Worm (Caenorhabditis elegans) whole organism, early embryonic: ENCODE measurements around the gene Y54G2A.73.

Source experiments
- B0310.2 ChIP-seq: sonication (generic microtip); optimal IDR thresholded peaks from 2 replicates; lab custom pipeline; 2016; ENCODE audit warnings: mild to moderate bottlenecking, missing genetic modification characterization, missing compliant biosample characterization
- F13C5.2 ChIP-seq: sonication (generic microtip); optimal IDR thresholded peaks from 2 replicates; lab custom pipeline; 2017; ENCODE audit warnings: mild to moderate bottlenecking, missing genetic modification characterization, inconsistent platforms, missing compliant biosample characterization
- aly-1 ChIP-seq: sonication (generic microtip); optimal IDR thresholded peaks from 2 replicates; lab custom pipeline; 2016; ENCODE audit warnings: missing genetic modification characterization, missing compliant biosample characterization
- ama-1 ChIP-seq: fragments of 150-350 bp; optimal IDR thresholded peaks from 2 replicates; lab custom pipeline; 2014
- ceh-13 ChIP-seq: fragments of 200-800 bp; sonication (Bioruptor generic); optimal IDR thresholded peaks from 2 replicates; lab custom pipeline; 2018; ENCODE audit warnings: mild to moderate bottlenecking, missing genetic modification characterization, missing compliant biosample characterization
- ceh-36 ChIP-seq: sonication (generic microtip); optimal IDR thresholded peaks from 2 replicates; lab custom pipeline; 2016; ENCODE audit warnings: missing genetic modification characterization, inconsistent platforms, missing compliant biosample characterization
- ets-7 ChIP-seq: sonication (generic microtip); optimal IDR thresholded peaks from 2 replicates; lab custom pipeline; 2016; ENCODE audit warnings: missing genotype, missing genetic modification characterization, missing compliant biosample characterization
- flt-1 ChIP-seq: fragments of 200-800 bp; sonication (Bioruptor generic); IDR thresholded peaks from 2 replicates; pipeline ENCODE4 v1.3.6; 2022; ENCODE audit warnings: missing genetic modification characterization, missing compliant biosample characterization
- hmbx-1 ChIP-seq: sonication (generic microtip); optimal IDR thresholded peaks from 2 replicates; lab custom pipeline; 2016; ENCODE audit warnings: mild to moderate bottlenecking, missing genetic modification characterization, missing compliant biosample characterization
- hmg-4 ChIP-seq: fragments of 200-800 bp; sonication (Bioruptor generic); optimal IDR thresholded peaks from 2 replicates; lab custom pipeline; 2018; ENCODE audit warnings: mild to moderate bottlenecking, missing genetic modification characterization, missing compliant biosample characterization
- hnd-1 ChIP-seq: sonication (generic microtip); optimal IDR thresholded peaks from 2 replicates; lab custom pipeline; 2016; ENCODE audit warnings: missing genetic modification characterization, missing compliant biosample characterization
- pes-1 ChIP-seq: fragments of 200-800 bp; sonication (Bioruptor generic); IDR thresholded peaks from 2 replicates; pipeline ENCODE4 v1.3.6; 2022; ENCODE audit warnings: missing genetic modification reagents, missing genetic modification characterization, missing compliant biosample characterization
- scrt-1 ChIP-seq: fragments of 200-800 bp; sonication (Bioruptor generic); IDR thresholded peaks from 2 replicates; pipeline ENCODE4 v1.3.6; 2022; ENCODE audit warnings: missing genetic modification characterization, missing compliant biosample characterization
- sea-1 ChIP-seq: fragments of 200-800 bp; sonication (Bioruptor generic); conservative IDR thresholded peaks from 2 replicates; pipeline ENCODE4 v1.3.6; 2022; ENCODE audit warnings: missing genetic modification characterization, missing compliant biosample characterization
- tbx-11 ChIP-seq: fragments of 200-800 bp; sonication (Bioruptor generic); IDR thresholded peaks from 2 replicates; pipeline ENCODE4 v1.3.6; 2022; ENCODE audit warnings: missing genetic modification characterization, missing compliant biosample characterization
- tbx-37 ChIP-seq: fragments of 200-800 bp; sonication (Bioruptor generic); conservative IDR thresholded peaks from 2 replicates; pipeline ENCODE4 v1.3.6; 2022; ENCODE audit warnings: missing genetic modification reagents, missing genetic modification characterization, missing compliant biosample characterization
- tra-4 ChIP-seq: sonication (generic microtip); optimal IDR thresholded peaks from 2 replicates; lab custom pipeline; 2017; ENCODE audit warnings: missing genetic modification characterization, missing compliant biosample characterization

The Y54G2A.73 gene

DNA sequence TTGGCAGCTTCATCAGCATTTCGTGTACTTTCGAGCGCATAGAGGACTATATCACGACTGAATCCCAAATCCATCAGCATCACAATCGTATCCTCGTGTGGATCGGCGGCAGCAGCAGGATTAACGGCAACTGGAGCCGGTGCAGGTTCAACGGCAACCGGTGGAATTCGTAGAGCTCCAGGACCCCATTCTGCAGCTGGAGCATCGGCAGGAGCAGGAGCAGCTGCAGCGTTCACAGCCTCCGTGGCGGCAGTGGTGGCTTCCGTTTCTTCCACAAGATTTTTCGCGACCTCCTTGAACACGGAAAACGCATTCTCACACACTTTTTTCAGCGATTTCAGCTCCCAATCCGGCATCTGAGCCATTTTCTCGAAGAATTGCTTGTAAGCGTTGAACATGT, 35.5 kb upstream of the Y54G2A.73 start:
- TF ChIP-seq ama-1 (lab: Kevin White, UChicago): no peak
- no peak for TF ChIP-seq hmbx-1
- no peak for TF ChIP-seq ceh-13 (GFP tag; lab: Kevin White, UChicago)
- TF ChIP-seq ceh-36 (tag; lab: Kevin White, UChicago): no peak
- TF ChIP-seq scrt-1: no peak
- TF ChIP-seq hnd-1: no peak
- TF ChIP-seq tra-4 (tag; lab: Kevin White, UChicago): no peak
- TF ChIP-seq hmg-4 (GFP tag; lab: Kevin White, UChicago): no peak
- TF ChIP-seq pes-1 (GFP tag; lab: Robert Waterston, UW): no peak

DNA sequence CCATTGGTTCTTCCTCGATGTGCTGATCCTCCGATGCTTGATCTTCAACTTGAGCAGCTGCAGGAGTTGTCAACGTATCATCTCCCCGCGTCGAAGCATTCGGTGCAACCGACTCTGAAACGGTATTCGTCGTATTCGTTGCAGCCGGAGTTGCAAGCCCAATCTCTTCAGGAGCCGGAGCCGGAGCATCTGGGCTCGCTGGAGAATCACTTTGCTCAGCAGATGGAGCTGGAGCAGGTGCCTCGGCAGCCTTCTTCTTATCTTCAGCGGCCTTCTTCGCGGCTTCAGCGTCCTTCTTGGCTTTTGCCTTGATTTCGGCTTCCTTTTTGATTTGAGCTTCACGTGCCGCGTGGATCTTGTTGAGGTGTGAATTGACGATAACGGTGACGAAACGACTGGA, 30.0 kb upstream of the Y54G2A.73 start:
- TF ChIP-seq scrt-1 (no peak), hnd-1 (no peak), ceh-36 (tag; lab: Kevin White, UChicago) (no peak), ets-7 (no peak), ama-1 (lab: Kevin White, UChicago) (no peak), tra-4 (tag; lab: Kevin White, UChicago) (no peak), flt-1 (GFP tag; lab: Robert Waterston, UW) (no peak)

DNA sequence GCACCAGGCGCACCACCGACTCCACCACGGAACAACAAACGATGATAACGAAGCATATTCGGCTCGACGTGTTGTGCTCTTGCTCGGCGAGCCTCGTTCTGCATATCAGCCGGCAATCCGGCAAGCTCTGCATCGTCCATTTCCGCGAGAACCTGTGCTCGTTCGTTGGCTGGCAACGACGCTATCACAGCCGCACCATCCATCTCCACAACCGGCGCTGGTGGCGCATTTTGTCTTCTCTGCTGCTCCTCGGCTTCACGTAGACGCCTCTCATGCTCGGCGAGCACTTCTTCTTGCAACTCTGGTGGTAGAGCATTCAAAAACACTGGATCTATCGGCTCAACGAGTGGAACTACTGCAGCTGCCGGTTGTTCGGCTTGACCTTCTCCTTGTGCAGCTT, 29.2 kb upstream of the Y54G2A.73 start:
- no peak for TF ChIP-seq tbx-11 (GFP tag; lab: Robert Waterston, UW)
- no peak for TF ChIP-seq F13C5.2 (tag; lab: Kevin White, UChicago)
- TF ChIP-seq ama-1 (lab: Kevin White, UChicago): no peak
- TF ChIP-seq hmbx-1: no peak
- no peak for TF ChIP-seq hnd-1
- TF ChIP-seq B0310.2 (tag; lab: Kevin White, UChicago): no peak

DNA sequence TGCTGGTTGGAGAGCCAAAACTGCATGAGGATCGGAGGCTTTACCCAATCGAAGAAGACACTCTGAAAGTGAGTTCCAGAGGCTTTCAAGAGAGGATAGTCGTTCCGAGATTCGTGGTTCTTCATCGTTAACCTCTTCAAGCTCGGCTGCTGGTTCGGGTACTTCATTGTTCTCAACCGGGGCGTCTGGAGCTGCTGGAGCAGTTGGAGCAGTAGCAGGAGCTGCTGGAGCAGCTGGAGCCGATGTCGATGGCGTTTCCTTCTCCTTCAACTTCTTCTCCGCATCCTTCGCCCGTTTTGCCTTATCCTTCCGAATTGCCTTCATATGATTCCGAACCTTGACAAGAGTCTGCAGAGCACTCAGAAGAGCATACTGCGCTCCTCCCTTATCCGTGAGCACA, 26.7 kb upstream of the Y54G2A.73 start:
- TF ChIP-seq hmg-4 (GFP tag; lab: Kevin White, UChicago) (no peak), flt-1 (GFP tag; lab: Robert Waterston, UW) (no peak), tbx-11 (GFP tag; lab: Robert Waterston, UW) (no peak), tbx-37 (GFP tag; lab: Robert Waterston, UW) (no peak), hnd-1 (no peak), aly-1 (tag; lab: Kevin White, UChicago) (no peak), scrt-1 (no peak), ceh-36 (tag; lab: Kevin White, UChicago) (no peak), sea-1 (GFP tag; lab: Robert Waterston, UW) (no peak), F13C5.2 (tag; lab: Kevin White, UChicago) (no peak)

DNA sequence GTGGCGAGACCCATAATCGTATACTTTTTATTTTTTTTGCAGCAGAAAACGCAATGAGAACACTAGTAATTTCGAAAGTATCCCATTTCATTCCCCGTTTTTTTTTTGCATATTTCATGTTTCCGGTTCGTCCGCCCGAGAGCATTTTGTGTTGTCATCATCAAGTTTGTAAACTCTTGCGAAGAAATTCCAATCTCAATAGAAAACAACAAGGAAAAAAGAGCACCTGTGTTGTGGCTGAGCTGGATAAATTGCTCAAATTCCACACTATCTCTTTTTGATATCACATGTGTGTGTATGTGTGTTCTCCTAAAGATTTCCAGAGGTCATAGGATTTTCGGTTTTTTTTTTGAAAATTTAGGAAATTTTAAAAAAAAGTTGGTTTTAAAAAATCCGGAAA, 23.3 kb upstream of the Y54G2A.73 start:
- TF ChIP-seq aly-1 (tag; lab: Kevin White, UChicago) (no peak), B0310.2 (tag; lab: Kevin White, UChicago) (no peak), flt-1 (GFP tag; lab: Robert Waterston, UW) (no peak), ceh-36 (tag; lab: Kevin White, UChicago) (no peak), hmg-4 (GFP tag; lab: Kevin White, UChicago) (no peak), hmbx-1 (no peak), tra-4 (tag; lab: Kevin White, UChicago) (no peak), pes-1 (GFP tag; lab: Robert Waterston, UW) (no peak), ama-1 (lab: Kevin White, UChicago) (no peak), F13C5.2 (tag; lab: Kevin White, UChicago) (no peak), scrt-1 (no peak)

DNA sequence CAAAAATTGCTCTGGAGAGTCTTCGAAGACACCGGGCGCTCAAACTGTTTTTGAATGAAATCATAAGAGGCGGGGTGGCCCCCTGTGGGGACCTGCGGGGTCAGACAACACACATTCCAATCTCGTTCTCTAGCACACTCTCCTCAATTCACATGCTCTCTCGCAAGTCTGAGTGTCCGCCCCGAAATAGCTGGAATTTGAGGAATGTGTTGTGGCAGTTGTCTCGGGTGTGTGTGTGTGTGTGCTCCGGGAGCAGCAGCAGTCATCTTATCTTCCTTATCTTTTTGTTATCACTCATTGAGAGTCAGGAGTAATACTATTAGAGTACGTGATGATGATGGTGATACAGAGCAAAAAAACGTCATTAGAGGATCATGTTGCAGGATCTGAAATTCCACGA, 21.2 kb upstream of the Y54G2A.73 start:
- TF ChIP-seq B0310.2 (tag; lab: Kevin White, UChicago) (no peak), scrt-1 (no peak), ama-1 (lab: Kevin White, UChicago) (no peak), ets-7 (no peak), hnd-1 (no peak), hmg-4 (GFP tag; lab: Kevin White, UChicago) (no peak), ceh-13 (GFP tag; lab: Kevin White, UChicago) (no peak), tra-4 (tag; lab: Kevin White, UChicago) (no peak), ceh-36 (tag; lab: Kevin White, UChicago) (no peak), tbx-11 (GFP tag; lab: Robert Waterston, UW) (no peak), tbx-37 (GFP tag; lab: Robert Waterston, UW) (no peak), pes-1 (GFP tag; lab: Robert Waterston, UW) (no peak), hmbx-1 (no peak), flt-1 (GFP tag; lab: Robert Waterston, UW) (no peak)

DNA sequence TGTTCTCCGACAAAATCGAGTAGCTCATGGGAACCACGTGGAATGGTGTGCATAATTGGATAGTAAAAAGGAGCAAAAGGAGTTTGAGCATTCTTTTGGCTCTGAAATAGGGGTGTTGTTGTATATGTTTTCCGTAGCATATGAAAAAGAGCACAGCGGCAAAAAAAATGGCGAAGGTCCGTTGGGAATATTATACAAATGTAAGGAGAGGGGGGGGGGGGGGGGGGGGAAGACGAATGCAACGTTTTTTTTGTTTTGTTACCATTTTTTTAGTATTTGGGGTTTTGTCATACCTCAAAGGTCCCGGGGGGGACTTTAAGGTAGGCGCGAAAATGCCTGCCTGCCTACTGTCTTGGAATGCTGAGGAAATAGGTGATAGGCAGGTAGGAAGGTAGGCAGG, 20.1 kb upstream of the Y54G2A.73 start, which contains the start of gene ndnf-1:
TSS of gene ndnf-1 (minus strand) at position 101 of the 400 bp plus-strand sequence.
- no peak for TF ChIP-seq scrt-1
- no peak for TF ChIP-seq ets-7
- no peak for TF ChIP-seq hmbx-1
- no peak for TF ChIP-seq ceh-36 (tag; lab: Kevin White, UChicago)
- TF ChIP-seq hnd-1: no peak
- no peak for TF ChIP-seq B0310.2 (tag; lab: Kevin White, UChicago)
- TF ChIP-seq flt-1 (GFP tag; lab: Robert Waterston, UW): no peak

DNA sequence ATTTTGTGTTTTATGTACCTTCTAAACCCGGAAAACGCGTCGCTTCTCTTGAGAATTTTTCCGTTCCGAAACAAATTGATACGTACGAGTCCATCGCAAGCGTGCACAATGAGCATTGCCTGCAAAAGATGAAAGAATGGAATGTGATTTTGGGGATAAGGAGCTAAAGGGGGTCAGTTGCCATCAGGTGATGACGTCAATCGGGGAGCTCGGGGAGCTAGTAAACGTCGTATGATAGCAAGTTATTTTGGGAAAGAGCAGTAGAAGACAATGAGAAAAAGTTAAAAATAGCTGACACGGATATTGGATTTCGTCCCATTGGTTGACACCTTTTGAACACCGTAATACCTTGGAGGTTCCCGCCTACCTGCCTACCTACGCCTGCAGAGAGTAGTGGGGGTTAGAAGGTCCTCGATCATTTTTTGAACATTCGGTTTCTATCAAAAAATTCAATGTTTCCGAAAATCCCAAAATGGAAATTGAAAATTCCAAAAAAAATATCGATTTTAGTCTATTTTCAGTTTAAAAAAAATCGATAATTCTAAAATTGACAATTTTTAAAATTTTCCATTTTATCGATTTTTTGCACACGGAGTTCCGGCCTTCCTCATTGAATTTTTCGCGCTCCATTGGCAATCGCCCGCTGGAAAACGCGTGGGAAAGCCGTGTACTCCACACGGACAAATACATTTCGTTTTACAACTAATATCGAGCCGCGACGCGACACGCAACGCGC, 17.4 kb upstream of the Y54G2A.73 start:
- TF ChIP-seq tbx-37 (GFP tag; lab: Robert Waterston, UW) (no peak), ceh-13 (GFP tag; lab: Kevin White, UChicago) (no peak), pes-1 (GFP tag; lab: Robert Waterston, UW) (no peak), flt-1 (GFP tag; lab: Robert Waterston, UW) (no peak), tra-4 (tag; lab: Kevin White, UChicago) (no peak), ceh-36 (tag; lab: Kevin White, UChicago) (no peak), ets-7 (no peak), hmg-4 (GFP tag; lab: Kevin White, UChicago) (no peak), tbx-11 (GFP tag; lab: Robert Waterston, UW) (no peak), scrt-1 (no peak), B0310.2 (tag; lab: Kevin White, UChicago) (no peak), aly-1 (tag; lab: Kevin White, UChicago) (no peak), F13C5.2 (tag; lab: Kevin White, UChicago) (no peak), hmbx-1 (no peak), sea-1 (GFP tag; lab: Robert Waterston, UW) (no peak), ama-1 (lab: Kevin White, UChicago) (no peak), hnd-1 (no peak)
